Fruit fly (Drosophila melanogaster) whole organism, adult: ENCODE measurements around the gene Dus4.

ENCODE experiments used
- CG12768 ChIP-seq: fragments of 200-800 bp; sonication (Bioruptor generic); optimal IDR thresholded peaks from 2 replicates; lab custom pipeline; 2017; ENCODE audit warnings: missing biosample characterization, missing genetic modification characterization, mild to moderate bottlenecking, moderate library complexity, missing genetic modification reagents
- CG14711 ChIP-seq: fragments of 200-800 bp; sonication (Bioruptor generic); optimal IDR thresholded peaks from 2 replicates; lab custom pipeline; 2018; ENCODE audit warnings: missing biosample characterization, mild to moderate bottlenecking, missing genetic modification characterization, moderate library complexity
- CG1620 ChIP-seq: fragments of 200-800 bp; sonication (Bioruptor generic); optimal IDR thresholded peaks from 2 replicates; lab custom pipeline; 2016; ENCODE audit warnings: missing biosample characterization, missing genetic modification characterization
- CG33017 ChIP-seq: fragments of 200-800 bp; sonication (Bioruptor generic); optimal IDR thresholded peaks from 2 replicates; lab custom pipeline; 2018; ENCODE audit warnings: missing biosample characterization, mild to moderate bottlenecking, missing genetic modification characterization, moderate library complexity
- CG5204 ChIP-seq: fragments of 200-800 bp; sonication (Bioruptor generic); optimal IDR thresholded peaks from 2 replicates; lab custom pipeline; 2016; ENCODE audit warnings: missing biosample characterization, missing genetic modification characterization
- Clk ChIP-seq: fragments of 200-800 bp; sonication (Bioruptor generic); optimal IDR thresholded peaks from 2 replicates; lab custom pipeline; 2017; ENCODE audit warnings: missing biosample characterization, missing genetic modification characterization
- Mnt ChIP-seq: fragments of 200-800 bp; sonication (Bioruptor generic); optimal IDR thresholded peaks from 2 replicates; lab custom pipeline; 2016; ENCODE audit warnings: missing biosample characterization, mild to moderate bottlenecking, missing genetic modification characterization
- bab1 ChIP-seq: fragments of 200-800 bp; sonication (Bioruptor generic); optimal IDR thresholded peaks from 3 replicates; lab custom pipeline; 2019; ENCODE audit warnings: missing biosample characterization, mild to moderate bottlenecking, missing genetic modification characterization, moderate library complexity
- tj ChIP-seq: fragments of 200-800 bp; sonication (Bioruptor generic); optimal IDR thresholded peaks from 3 replicates; lab custom pipeline; 2017; ENCODE audit warnings: missing biosample characterization, mild to moderate bottlenecking, missing genetic modification characterization, moderate library complexity
- toe ChIP-seq: fragments of 200-800 bp; sonication (Bioruptor generic); optimal IDR thresholded peaks from 2 replicates; lab custom pipeline; 2016; ENCODE audit warnings: missing biosample characterization, missing genetic modification characterization

DNA sequence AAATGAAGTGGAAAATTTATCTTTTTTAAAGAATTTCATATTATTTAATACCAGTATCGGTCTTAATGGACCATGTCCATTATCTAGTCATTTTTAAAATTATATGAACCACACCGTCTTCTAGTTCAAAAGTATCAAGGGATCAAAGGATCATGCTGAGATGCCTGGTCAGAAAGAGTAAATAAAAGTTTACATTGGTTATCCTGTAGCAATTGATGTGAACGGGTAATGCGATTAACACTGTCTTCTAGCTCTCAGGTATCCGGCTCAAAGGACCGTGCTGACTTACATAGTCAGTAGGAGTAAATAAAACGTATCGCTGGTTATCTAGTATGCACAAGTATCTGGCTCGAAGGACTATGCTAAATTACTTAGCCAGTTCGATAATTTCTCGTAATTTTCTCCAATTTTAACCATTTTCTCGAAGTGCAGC is 43.9 kb upstream of the Dus4 start:
- TF ChIP-seq bab1 (GFP tag; lab: Kevin White, UChicago): no peak
- no peak for TF ChIP-seq CG14711
- TF ChIP-seq CG1620 (GFP tag; lab: Kevin White, UChicago): no peak
- TF ChIP-seq tj (GFP tag; lab: Kevin White, UChicago): no peak
- no peak for TF ChIP-seq CG33017 (tag; lab: Kevin White, UChicago)
- peak; percentile 53 for TF ChIP-seq CG5204 (GFP tag; lab: Kevin White, UChicago)
- TF ChIP-seq Mnt (GFP tag; lab: Kevin White, UChicago): no peak
- TF ChIP-seq toe (GFP tag; lab: Kevin White, UChicago): no peak
- no peak for TF ChIP-seq Clk
- TF ChIP-seq CG12768 (GFP tag; lab: Kevin White, UChicago): no peak
